Fruit fly (Drosophila melanogaster) whole organism, wandering third instar larva: ENCODE measurements around the gene CG13784.

Experiments
- Abd-B ChIP-seq: fragments of >200 bp; optimal IDR thresholded peaks from 2 replicates; lab custom pipeline; 2017; ENCODE audit warnings: missing biosample characterization, missing genetic modification characterization
- CG32264 ChIP-seq: fragments of 200-800 bp; sonication (Bioruptor generic); optimal IDR thresholded peaks from 2 replicates; lab custom pipeline; 2016; ENCODE audit warnings: missing biosample characterization, missing genetic modification characterization
- foxo ChIP-seq, 2 experiments: fragments of 200-800 bp; sonication (Bioruptor generic); optimal IDR thresholded peaks; 2 replicates in 1 of 2; 3 replicates in 1 of 2; lab custom pipeline; 2016 to 2017; ENCODE audit warnings: missing biosample characterization in 2 of 2, missing genetic modification characterization in 2 of 2
- psq ChIP-seq: fragments of 200-800 bp; sonication (Bioruptor generic); optimal IDR thresholded peaks from 3 replicates; lab custom pipeline; 2017; ENCODE audit warnings: missing biosample characterization, mild to moderate bottlenecking, missing genetic modification characterization, moderate library complexity
- rgr ChIP-seq: fragments of 200-800 bp; sonication (Bioruptor generic); optimal IDR thresholded peaks from 3 replicates; lab custom pipeline; 2016; ENCODE audit warnings: missing biosample characterization, mild to moderate bottlenecking, missing genetic modification characterization
- usp ChIP-seq: fragments of >200 bp; optimal IDR thresholded peaks from 2 replicates; lab custom pipeline; 2017; ENCODE audit warnings: missing biosample characterization, missing genetic modification characterization

dm6 chr2L:7154861-7155594 is 64.8 kb downstream of the CG13784 start:
- TF ChIP-seq Abd-B (no peak), rgr (GFP tag; lab: Kevin White, UChicago) (no peak), psq (GFP tag; lab: Kevin White, UChicago) (no peak), CG32264 (GFP tag; lab: Kevin White, UChicago) (no peak), usp (GFP tag; lab: Kevin White, UChicago) (no peak), foxo (GFP tag; optimal IDR thresholded peaks at IDR 0.05; lab: Kevin White, UChicago) (peak in 1 of 2 experiments; percentile 10)
